Worm (Caenorhabditis elegans): ENCODE data around the gene T08G5.2.

Gene T08G5.2

DNA sequence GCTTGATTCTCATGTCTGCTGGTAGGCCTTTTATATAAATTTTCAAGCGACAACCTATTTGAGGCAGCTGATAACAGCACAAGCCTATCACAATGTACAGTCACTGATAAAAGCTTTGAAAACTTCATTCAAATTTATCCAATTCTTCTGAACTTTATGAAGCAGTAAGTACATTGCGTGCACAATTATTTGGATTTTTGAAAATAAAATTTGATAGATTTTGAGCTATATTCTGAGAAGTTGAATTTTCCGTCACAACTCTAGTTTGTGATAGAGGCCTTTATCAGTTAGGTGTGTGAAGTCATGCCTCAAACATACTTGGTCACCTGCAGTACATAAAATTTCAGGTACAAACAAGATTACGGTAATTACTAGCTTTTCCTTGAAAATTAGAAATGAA lies 7.5 kb downstream of the T08G5.2 start, which contains the start of the genes mtl-2 and T08G5.1:
Gene mtl-2, minus strand, starts transcription at position 34 of the 400 bp plus-strand sequence.
Gene T08G5.1, plus strand, starts transcription at position 127 of the 400 bp plus-strand sequence.
- TF ChIP-seq ceh-36 (tag; optimal IDR thresholded peaks at IDR 0.05), result no peak
- TF ChIP-seq ama-1 (optimal IDR thresholded peaks at IDR 0.05), result no peak
- TF ChIP-seq tbx-37 (GFP tag; conservative IDR thresholded peaks at IDR 0.05), result no peak
- no peak for TF ChIP-seq scrt-1 (GFP tag; IDR thresholded peaks at IDR 0.05)
- TF ChIP-seq aly-1 (tag; optimal IDR thresholded peaks at IDR 0.05), result no peak
- no peak for TF ChIP-seq B0310.2 (tag; optimal IDR thresholded peaks at IDR 0.05)
- no peak for TF ChIP-seq F13C5.2 (tag; optimal IDR thresholded peaks at IDR 0.05)
- TF ChIP-seq flt-1 (GFP tag; IDR thresholded peaks at IDR 0.05), result no peak
- TF ChIP-seq sea-1 (GFP tag; conservative IDR thresholded peaks at IDR 0.05), result no peak
- no peak for TF ChIP-seq tbx-11 (GFP tag; IDR thresholded peaks at IDR 0.05)
- no peak for TF ChIP-seq hnd-1 (tag; optimal IDR thresholded peaks at IDR 0.05)
- TF ChIP-seq hmbx-1 (tag; optimal IDR thresholded peaks at IDR 0.05), result no peak
- TF ChIP-seq ets-7 (tag; optimal IDR thresholded peaks at IDR 0.05), result no peak
- no peak for TF ChIP-seq pes-1 (GFP tag; IDR thresholded peaks at IDR 0.05)
- TF ChIP-seq tra-4 (tag; optimal IDR thresholded peaks at IDR 0.05), result no peak
- no peak for TF ChIP-seq ceh-13 (GFP tag; optimal IDR thresholded peaks at IDR 0.05)
- TF ChIP-seq hmg-4 (GFP tag; optimal IDR thresholded peaks at IDR 0.05), result no peak

DNA sequence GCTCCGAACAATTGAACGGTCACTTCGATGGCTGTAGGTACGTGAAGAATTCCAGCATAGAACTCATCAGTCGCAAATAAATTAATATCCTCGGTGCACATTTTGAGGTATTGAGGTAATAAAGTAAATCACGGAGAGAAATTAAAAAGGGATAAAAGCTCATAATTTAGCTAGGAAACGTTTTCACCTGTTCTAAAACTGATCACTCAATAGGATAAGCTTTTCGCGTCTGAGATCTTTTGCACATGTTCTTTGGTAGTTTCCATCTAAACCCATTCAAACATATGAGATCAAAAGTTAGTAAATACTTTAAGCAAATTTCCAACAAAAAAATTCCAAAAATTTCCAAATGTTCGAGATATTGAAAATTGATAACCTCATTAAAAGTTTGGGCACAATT lies 8.6 kb downstream of the T08G5.2 start, which contains the start of gene srh-308:
Gene srh-308, minus strand, starts transcription at position 101 of the 400 bp plus-strand sequence.
- TF ChIP-seq pes-1 (GFP tag; IDR thresholded peaks at IDR 0.05) (no peak), flt-1 (GFP tag; IDR thresholded peaks at IDR 0.05) (no peak), B0310.2 (tag; optimal IDR thresholded peaks at IDR 0.05) (no peak), sea-1 (GFP tag; conservative IDR thresholded peaks at IDR 0.05) (no peak), ceh-36 (tag; optimal IDR thresholded peaks at IDR 0.05) (no peak), tra-4 (tag; optimal IDR thresholded peaks at IDR 0.05) (no peak), hnd-1 (tag; optimal IDR thresholded peaks at IDR 0.05) (no peak), ama-1 (optimal IDR thresholded peaks at IDR 0.05) (no peak), ets-7 (tag; optimal IDR thresholded peaks at IDR 0.05) (no peak), tbx-11 (GFP tag; IDR thresholded peaks at IDR 0.05) (no peak), ceh-13 (GFP tag; optimal IDR thresholded peaks at IDR 0.05) (no peak), tbx-37 (GFP tag; conservative IDR thresholded peaks at IDR 0.05) (no peak), hmg-4 (GFP tag; optimal IDR thresholded peaks at IDR 0.05) (no peak), aly-1 (tag; optimal IDR thresholded peaks at IDR 0.05) (no peak), hmbx-1 (tag; optimal IDR thresholded peaks at IDR 0.05) (no peak), scrt-1 (GFP tag; IDR thresholded peaks at IDR 0.05) (no peak), F13C5.2 (tag; optimal IDR thresholded peaks at IDR 0.05) (no peak)

DNA sequence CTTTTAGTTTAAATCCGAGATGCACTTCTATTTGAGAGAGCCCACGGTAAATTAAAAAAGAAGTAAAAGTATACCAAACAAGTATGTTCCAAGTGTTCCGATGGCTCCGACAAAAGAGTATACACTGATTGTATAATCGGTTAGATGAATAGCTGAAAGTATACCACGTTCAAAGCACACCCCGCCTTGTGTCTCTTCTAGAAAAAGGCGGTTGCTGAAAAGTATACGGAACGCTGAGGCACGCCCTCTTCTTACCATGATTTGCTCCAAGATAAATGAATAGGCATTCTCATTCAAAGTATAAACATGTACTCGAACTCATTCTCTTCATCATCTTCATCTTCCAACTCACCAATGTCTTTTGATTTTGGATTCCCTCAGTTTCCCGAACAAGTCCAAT lies 11.7 kb downstream of the T08G5.2 start, which contains the start of gene end-3:
Gene end-3, plus strand, starts transcription at position 301 of the 400 bp plus-strand sequence.
- TF ChIP-seq tra-4 (tag; optimal IDR thresholded peaks at IDR 0.05), result no peak
- TF ChIP-seq ets-7 (tag; optimal IDR thresholded peaks at IDR 0.05), result no peak
- no peak for TF ChIP-seq sea-1 (GFP tag; conservative IDR thresholded peaks at IDR 0.05)
- TF ChIP-seq ama-1 (optimal IDR thresholded peaks at IDR 0.05), result no peak
- TF ChIP-seq hnd-1 (tag; optimal IDR thresholded peaks at IDR 0.05), result no peak
- TF ChIP-seq hmg-4 (GFP tag; optimal IDR thresholded peaks at IDR 0.05), result no peak
- TF ChIP-seq aly-1 (tag; optimal IDR thresholded peaks at IDR 0.05), result no peak
- no peak for TF ChIP-seq ceh-36 (tag; optimal IDR thresholded peaks at IDR 0.05)
- TF ChIP-seq tbx-37 (GFP tag; conservative IDR thresholded peaks at IDR 0.05), result no peak
- TF ChIP-seq B0310.2 (tag; optimal IDR thresholded peaks at IDR 0.05), result no peak
- TF ChIP-seq F13C5.2 (tag; optimal IDR thresholded peaks at IDR 0.05), result no peak
- TF ChIP-seq scrt-1 (GFP tag; IDR thresholded peaks at IDR 0.05), result no peak
- TF ChIP-seq tbx-11 (GFP tag; IDR thresholded peaks at IDR 0.05), result no peak
- no peak for TF ChIP-seq ceh-13 (GFP tag; optimal IDR thresholded peaks at IDR 0.05)
- no peak for TF ChIP-seq flt-1 (GFP tag; IDR thresholded peaks at IDR 0.05)
- TF ChIP-seq pes-1 (GFP tag; IDR thresholded peaks at IDR 0.05), result no peak
- no peak for TF ChIP-seq hmbx-1 (tag; optimal IDR thresholded peaks at IDR 0.05)

DNA sequence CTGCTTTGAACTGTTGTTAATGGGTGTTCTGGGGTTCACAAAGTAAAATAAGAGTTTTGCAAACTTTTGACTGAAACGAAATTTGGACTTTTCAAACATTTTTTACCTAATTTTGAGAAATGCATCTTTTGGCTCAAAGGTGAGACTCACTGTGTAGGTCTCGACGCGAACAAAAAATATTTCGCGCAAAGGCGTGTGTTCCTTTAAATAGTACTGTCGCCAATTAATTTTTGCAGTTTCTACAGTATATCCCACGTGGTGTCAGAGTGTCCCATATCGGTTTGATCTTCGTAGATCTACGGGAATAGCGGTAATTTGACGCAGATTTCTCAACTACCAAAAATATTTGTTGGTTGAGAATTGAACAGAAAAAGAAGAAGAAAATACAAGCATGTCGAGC lies 12.5 kb downstream of the T08G5.2 start:
- TF ChIP-seq ets-7 (tag; optimal IDR thresholded peaks at IDR 0.05), result no peak
- no peak for TF ChIP-seq hnd-1 (tag; optimal IDR thresholded peaks at IDR 0.05)
- no peak for TF ChIP-seq F13C5.2 (tag; optimal IDR thresholded peaks at IDR 0.05)
- TF ChIP-seq aly-1 (tag; optimal IDR thresholded peaks at IDR 0.05), result no peak
- no peak for TF ChIP-seq B0310.2 (tag; optimal IDR thresholded peaks at IDR 0.05)
- TF ChIP-seq ceh-36 (tag; optimal IDR thresholded peaks at IDR 0.05), result no peak
- no peak for TF ChIP-seq pes-1 (GFP tag; IDR thresholded peaks at IDR 0.05)
- no peak for TF ChIP-seq tbx-11 (GFP tag; IDR thresholded peaks at IDR 0.05)
- no peak for TF ChIP-seq flt-1 (GFP tag; IDR thresholded peaks at IDR 0.05)
- TF ChIP-seq tbx-37 (GFP tag; conservative IDR thresholded peaks at IDR 0.05), result no peak
- no peak for TF ChIP-seq hmg-4 (GFP tag; optimal IDR thresholded peaks at IDR 0.05)
- TF ChIP-seq hmbx-1 (tag; optimal IDR thresholded peaks at IDR 0.05), result no peak
- no peak for TF ChIP-seq scrt-1 (GFP tag; IDR thresholded peaks at IDR 0.05)
- TF ChIP-seq ceh-13 (GFP tag; optimal IDR thresholded peaks at IDR 0.05), result no peak
- TF ChIP-seq sea-1 (GFP tag; conservative IDR thresholded peaks at IDR 0.05), result no peak
- TF ChIP-seq ama-1 (optimal IDR thresholded peaks at IDR 0.05), result no peak
- TF ChIP-seq tra-4 (tag; optimal IDR thresholded peaks at IDR 0.05), result no peak

DNA sequence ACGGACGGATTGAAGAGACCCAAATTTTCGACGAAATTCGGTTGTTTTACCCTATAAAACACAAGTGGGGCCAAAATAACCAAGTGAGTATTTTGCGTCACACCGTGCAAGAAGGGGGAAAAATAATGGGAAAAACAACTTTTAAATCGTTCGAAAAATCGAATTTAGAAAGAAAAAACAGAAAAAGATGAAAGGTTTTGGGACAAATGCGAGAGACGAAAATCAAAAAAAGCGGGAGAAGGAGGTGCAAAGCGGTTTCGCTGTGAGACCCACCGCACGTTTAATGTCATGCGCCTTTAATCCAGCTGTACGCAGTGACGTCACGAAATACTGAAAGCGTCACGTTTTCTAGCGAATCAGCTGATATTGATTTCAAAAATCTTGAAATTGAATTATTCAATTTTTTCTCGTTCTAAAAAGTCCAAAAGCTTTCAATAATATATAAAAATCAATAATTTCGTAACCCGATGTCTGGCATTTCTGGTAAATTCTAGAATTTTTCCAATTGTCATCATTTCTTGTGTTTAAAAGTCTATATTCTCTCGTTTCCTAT lies 14.0 kb downstream of the T08G5.2 start, which contains the start of the genes ddx-17 and aip-1:
Gene ddx-17, minus strand, starts transcription at position 51 of the 553 bp plus-strand sequence.
Gene aip-1, plus strand, starts transcription at position 332 of the 553 bp plus-strand sequence.
- TF ChIP-seq F13C5.2 (tag; optimal IDR thresholded peaks at IDR 0.05) (peak; percentile 42), tbx-37 (GFP tag; conservative IDR thresholded peaks at IDR 0.05) (no peak), hnd-1 (tag; optimal IDR thresholded peaks at IDR 0.05) (no peak), ama-1 (optimal IDR thresholded peaks at IDR 0.05) (peak; percentile 18), aly-1 (tag; optimal IDR thresholded peaks at IDR 0.05) (no peak)

DNA sequence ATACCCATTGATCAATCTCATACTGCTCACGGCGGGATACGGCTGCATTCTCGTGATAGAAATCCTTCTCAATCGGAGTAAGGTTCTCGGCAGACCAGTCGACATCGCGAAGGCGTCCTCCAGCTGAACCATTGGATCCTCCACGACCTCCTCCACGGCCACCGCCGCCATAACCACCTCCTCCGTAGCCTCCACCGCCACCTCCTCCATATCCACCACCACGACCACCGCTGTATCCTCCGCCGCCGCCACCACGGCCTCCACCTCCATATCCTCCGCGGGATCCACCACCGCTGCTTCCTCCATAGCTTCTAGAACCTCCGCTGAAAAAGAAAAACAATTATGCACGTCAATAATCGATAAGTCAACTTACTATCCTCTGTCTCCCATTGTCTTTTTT lies 14.7 kb downstream of the T08G5.2 start:
- TF ChIP-seq tbx-37 (GFP tag; conservative IDR thresholded peaks at IDR 0.05) (no peak), scrt-1 (GFP tag; IDR thresholded peaks at IDR 0.05) (peak; percentile 38; the same call in 1 of the 2 replicates)

DNA sequence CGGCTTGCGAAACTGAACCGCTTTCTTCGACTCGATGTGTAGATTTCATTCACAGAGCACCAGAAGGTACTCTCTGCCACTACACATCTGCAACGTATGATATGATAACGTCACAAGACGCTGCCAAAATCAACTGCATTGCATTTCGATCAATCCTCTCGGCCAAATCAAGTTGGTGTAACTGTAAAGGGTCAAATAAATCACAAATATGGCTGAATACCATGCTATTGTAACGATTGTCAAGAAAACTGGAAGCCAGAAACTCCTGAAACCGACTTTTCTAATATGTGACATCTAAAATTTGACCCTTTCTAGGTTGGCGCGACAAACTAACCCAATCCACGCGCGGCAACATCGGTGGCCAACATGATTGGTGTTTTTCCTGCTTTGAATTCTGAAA lies 16.1 kb downstream of the T08G5.2 start:
- TF ChIP-seq F13C5.2 (tag; optimal IDR thresholded peaks at IDR 0.05), result no peak

Measured in whole organism, early embryonic.